Worm (Caenorhabditis elegans) whole organism, young adult: ENCODE measurements around the gene C17B7.9.

ENCODE experiments used
- B0336.3 ChIP-seq: fragments of 200-800 bp; sonication (Bioruptor generic); IDR thresholded peaks from 2 replicates; pipeline ENCODE4 v1.3.6; 2022; ENCODE audit warnings: missing genetic modification characterization, missing compliant biosample characterization
- C06A6.2 ChIP-seq: fragments of 200-800 bp; sonication (Bioruptor generic); conservative IDR thresholded peaks from 2 replicates; pipeline ENCODE4 v1.3.6; 2022; ENCODE audit warnings: missing genetic modification characterization, missing compliant biosample characterization
- F10E7.11 ChIP-seq: sonication (generic microtip); optimal IDR thresholded peaks from 2 replicates; lab custom pipeline; 2017; ENCODE audit warnings: mild to moderate bottlenecking, missing genetic modification characterization, moderate library complexity, missing compliant biosample characterization
- F37B4.10 ChIP-seq: fragments of 200-800 bp; sonication (Bioruptor generic); IDR thresholded peaks from 2 replicates; pipeline ENCODE4 v1.3.6; 2022; ENCODE audit warnings: missing genetic modification characterization, missing compliant biosample characterization
- F49E8.2 ChIP-seq: sonication (generic microtip); optimal IDR thresholded peaks from 3 replicates; lab custom pipeline; 2017; ENCODE audit warnings: missing genetic modification characterization, mild to moderate bottlenecking, missing compliant biosample characterization, antibody characterized with exemption, moderate library complexity; ENCODE audit not compliant: insufficient read depth
- F55B11.4 ChIP-seq: sonication (generic microtip); optimal IDR thresholded peaks from 2 replicates; lab custom pipeline; 2016; ENCODE audit warnings: missing compliant biosample characterization, missing genetic modification characterization, borderline replicate concordance; ENCODE audit not compliant: insufficient read depth
- F57A8.1 ChIP-seq: fragments of 200-800 bp; sonication (Bioruptor generic); optimal IDR thresholded peaks from 2 replicates; lab custom pipeline; 2018; ENCODE audit warnings: mild to moderate bottlenecking, missing genetic modification characterization, moderate library complexity, missing compliant biosample characterization
- K12H6.12 ChIP-seq: fragments of 200-800 bp; sonication (Bioruptor generic); optimal IDR thresholded peaks from 2 replicates; lab custom pipeline; 2018; ENCODE audit warnings: mild to moderate bottlenecking, missing genetic modification characterization, missing compliant biosample characterization
- T07F8.4 ChIP-seq: sonication (generic microtip); optimal IDR thresholded peaks from 2 replicates; lab custom pipeline; 2016; ENCODE audit warnings: mild to moderate bottlenecking, missing genetic modification characterization, moderate library complexity, missing compliant biosample characterization
- Y53F4B.3 ChIP-seq: fragments of 200-800 bp; sonication (Bioruptor generic); IDR thresholded peaks from 2 replicates; pipeline ENCODE4 v1.3.6; 2022; ENCODE audit warnings: missing genetic modification reagents, missing genetic modification characterization, missing compliant biosample characterization
- aptf-3 ChIP-seq: fragments of 200-800 bp; sonication (Bioruptor generic); IDR thresholded peaks from 2 replicates; pipeline ENCODE4 v1.3.6; 2022; ENCODE audit warnings: missing genetic modification characterization, missing compliant biosample characterization
- atf-7 ChIP-seq: sonication (generic microtip); optimal IDR thresholded peaks from 2 replicates; lab custom pipeline; 2017; ENCODE audit warnings: mild to moderate bottlenecking, missing genetic modification characterization, missing compliant biosample characterization
- attf-5 ChIP-seq: fragments of 200-800 bp; sonication (Bioruptor generic); optimal IDR thresholded peaks from 2 replicates; lab custom pipeline; 2018; ENCODE audit warnings: mild to moderate bottlenecking, missing genetic modification characterization, missing compliant biosample characterization
- bed-1 ChIP-seq: fragments of 200-800 bp; sonication (Bioruptor generic); IDR thresholded peaks from 2 replicates; pipeline ENCODE4 v1.3.6; 2022; ENCODE audit warnings: missing genetic modification reagents, missing genetic modification characterization, missing compliant biosample characterization
- cebp-1 ChIP-seq, 2 experiments: fragments of 200-800 bp in 1 of 2; sonication (Bioruptor generic) in 1 of 2; sonication (generic microtip) in 1 of 2; IDR thresholded peaks in 1 of 2; optimal IDR thresholded peaks in 1 of 2; 2 replicates each; pipeline versions ENCODE4 v1.3.6 to Lab custom; 2017 to 2022; ENCODE audit warnings: missing compliant biosample characterization in 2 of 2, missing genetic modification characterization in 2 of 2, mild to moderate bottlenecking in 1 of 2, missing genetic modification reagents in 1 of 2, moderate library complexity in 1 of 2
- ceh-79 ChIP-seq: sonication (generic microtip); optimal IDR thresholded peaks from 2 replicates; lab custom pipeline; 2017; ENCODE audit warnings: mild to moderate bottlenecking, missing genetic modification characterization, missing compliant biosample characterization
- dpff-1 ChIP-seq: sonication (generic microtip); optimal IDR thresholded peaks from 2 replicates; lab custom pipeline; 2017; ENCODE audit warnings: mild to moderate bottlenecking, missing genetic modification characterization, missing compliant biosample characterization
- efl-1 ChIP-seq: fragments of 150-350 bp; optimal IDR thresholded peaks from 2 replicates; lab custom pipeline; 2014; ENCODE audit warnings: missing biosample characterization, missing genetic modification reagents, missing genetic modification characterization
- egl-18 ChIP-seq: fragments of 200-800 bp; sonication (Bioruptor generic); IDR thresholded peaks from 2 replicates; pipeline ENCODE4 v1.3.6; 2022; ENCODE audit warnings: missing genetic modification reagents, missing genetic modification characterization, missing compliant biosample characterization
- hlh-12 ChIP-seq: sonication (generic microtip); optimal IDR thresholded peaks from 2 replicates; lab custom pipeline; 2016; ENCODE audit warnings: missing genetic modification characterization, missing compliant biosample characterization
- hmg-1.2 ChIP-seq: fragments of 200-800 bp; sonication (Bioruptor generic); IDR thresholded peaks from 2 replicates; pipeline ENCODE4 v1.3.6; 2022; ENCODE audit warnings: missing genetic modification reagents, missing genetic modification characterization, missing compliant biosample characterization
- hmg-20 ChIP-seq: fragments of 200-800 bp; sonication (Bioruptor generic); IDR thresholded peaks from 2 replicates; pipeline ENCODE4 v1.3.6; 2022; ENCODE audit warnings: missing genetic modification reagents, missing genetic modification characterization, missing compliant biosample characterization
- lir-1 ChIP-seq: fragments of 200-800 bp; sonication (Bioruptor generic); conservative IDR thresholded peaks from 2 replicates; pipeline ENCODE4 v1.3.6; 2022; ENCODE audit warnings: missing genetic modification reagents, missing genetic modification characterization, missing compliant biosample characterization
- lsl-1 ChIP-seq: fragments of 200-800 bp; sonication (Bioruptor generic); optimal IDR thresholded peaks from 2 replicates; lab custom pipeline; 2018; ENCODE audit warnings: mild to moderate bottlenecking, missing genetic modification characterization, moderate library complexity, missing compliant biosample characterization
- lsy-27 ChIP-seq: sonication (generic microtip); optimal IDR thresholded peaks from 2 replicates; lab custom pipeline; 2017; ENCODE audit warnings: missing genetic modification characterization, mild to moderate bottlenecking, missing compliant biosample characterization, antibody characterized with exemption, missing genotype, borderline replicate concordance; ENCODE audit not compliant: insufficient read depth
- madf-6 ChIP-seq: fragments of 200-800 bp; sonication (Bioruptor generic); IDR thresholded peaks from 2 replicates; pipeline ENCODE4 v1.3.6; 2022; ENCODE audit warnings: missing genetic modification reagents, missing genetic modification characterization, missing compliant biosample characterization
- nfya-1 ChIP-seq: sonication (generic microtip); optimal IDR thresholded peaks from 2 replicates; lab custom pipeline; 2017; ENCODE audit warnings: antibody characterized with exemption, missing compliant biosample characterization, missing genetic modification characterization, borderline replicate concordance; ENCODE audit not compliant: insufficient read depth
- nfyb-1 ChIP-seq: fragments of 200-800 bp; sonication (Bioruptor generic); IDR thresholded peaks from 2 replicates; pipeline ENCODE4 v1.3.6; 2022; ENCODE audit warnings: missing genetic modification reagents, missing genetic modification characterization, missing compliant biosample characterization
- nhr-179 ChIP-seq: sonication (generic microtip); optimal IDR thresholded peaks from 2 replicates; lab custom pipeline; 2016; ENCODE audit warnings: mild to moderate bottlenecking, missing genetic modification characterization, missing compliant biosample characterization
- nhr-80 ChIP-seq: sonication (generic microtip); optimal IDR thresholded peaks from 2 replicates; lab custom pipeline; 2016; ENCODE audit warnings: missing genetic modification characterization, missing compliant biosample characterization
- nhr-90 ChIP-seq: sonication (generic microtip); optimal IDR thresholded peaks from 2 replicates; lab custom pipeline; 2016; ENCODE audit warnings: missing genotype, mild to moderate bottlenecking, missing genetic modification characterization, missing compliant biosample characterization
- rcor-1 ChIP-seq: fragments of 200-800 bp; sonication (Bioruptor generic); IDR thresholded peaks from 2 replicates; pipeline ENCODE4 v1.3.6; 2022; ENCODE audit warnings: missing genetic modification reagents, missing genetic modification characterization, missing compliant biosample characterization
- rec-8 ChIP-seq, 2 experiments: sonication (generic microtip); optimal IDR thresholded peaks; 2 replicates each; lab custom pipeline; 2016; ENCODE audit warnings: mild to moderate bottlenecking in 2 of 2, missing genetic modification characterization in 2 of 2, missing genetic modification reagents in 2 of 2, missing genotype in 2 of 2, missing biosample characterization in 1 of 2, missing compliant biosample characterization in 1 of 2, moderate library complexity in 1 of 2
- unc-130 ChIP-seq: sonication (generic microtip); optimal IDR thresholded peaks from 2 replicates; lab custom pipeline; 2016; ENCODE audit warnings: missing genetic modification reagents, missing genetic modification characterization, missing compliant biosample characterization
- unc-62 ChIP-seq: fragments of 150-350 bp; optimal IDR thresholded peaks from 2 replicates; lab custom pipeline; 2014; ENCODE audit warnings: missing biosample characterization, missing genetic modification reagents, missing genetic modification characterization
- ztf-26 ChIP-seq: sonication (generic microtip); optimal IDR thresholded peaks from 2 replicates; lab custom pipeline; 2017; ENCODE audit warnings: missing genetic modification characterization, missing compliant biosample characterization

The C17B7.9 gene

DNA sequence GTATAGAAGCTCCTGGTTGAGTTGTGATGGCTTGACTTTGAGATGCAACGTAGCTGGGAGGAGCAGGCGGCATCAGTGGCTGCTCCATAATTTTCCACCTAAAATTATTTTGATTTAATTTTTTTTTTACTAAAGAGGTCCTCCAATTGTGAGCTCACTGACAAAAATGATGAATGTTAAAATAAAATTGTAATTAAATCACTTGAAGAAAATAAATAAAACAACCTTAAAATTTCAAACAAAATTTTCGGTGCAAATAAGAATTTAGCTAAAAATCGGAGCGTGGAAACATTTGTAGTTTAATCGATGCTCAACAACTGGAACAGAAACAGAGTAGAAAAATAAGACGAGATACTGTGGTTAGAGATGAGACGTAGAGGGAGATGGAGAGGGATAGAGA lies 25.2 kb upstream of the C17B7.9 start, which contains the start of gene scrm-3:
TSS of gene scrm-3 (minus strand) at position 101 of the 400 bp plus-strand sequence.
- TF ChIP-seq F10E7.11, result no peak
- TF ChIP-seq K12H6.12, result no peak
- TF ChIP-seq rec-8 (tag; optimal IDR thresholded peaks at IDR 0.05; lab: Kevin White, UChicago), result no peak
- no peak for TF ChIP-seq attf-5 (GFP tag; lab: Kevin White, UChicago)
- peak; percentile 37; the same call in 1 of the 2 replicates for TF ChIP-seq hmg-1.2 (GFP tag; lab: Robert Waterston, UW)

DNA sequence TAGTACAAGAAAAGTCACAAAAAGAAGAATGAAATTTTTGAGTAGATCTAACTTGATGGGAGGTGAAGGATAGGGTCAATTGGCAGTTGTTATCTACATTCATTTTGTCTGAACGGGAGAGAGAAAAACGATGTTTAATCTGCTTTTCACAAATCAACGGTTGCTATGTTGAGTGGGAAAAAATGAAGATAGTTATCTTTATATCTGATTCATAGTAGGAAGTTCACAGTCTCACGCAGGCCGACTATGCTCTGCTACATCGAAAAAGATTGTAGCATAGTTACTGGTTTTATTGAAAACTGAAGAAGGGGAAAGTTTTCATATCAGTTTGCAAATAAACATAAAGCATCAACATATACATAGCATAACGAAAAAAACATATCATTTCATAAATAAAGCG lies 23.6 kb upstream of the C17B7.9 start:
- TF ChIP-seq Y53F4B.3, result no peak
- TF ChIP-seq unc-130 (GFP tag; lab: Kevin White, UChicago), result no peak
- TF ChIP-seq egl-18, result no peak
- no peak for TF ChIP-seq cebp-1 (GFP tag; IDR thresholded peaks at IDR 0.05; lab: Robert Waterston, UW)
- TF ChIP-seq cebp-1 (tag; optimal IDR thresholded peaks at IDR 0.05; lab: Kevin White, UChicago), result no peak
- no peak for TF ChIP-seq F55B11.4 (tag; lab: Kevin White, UChicago)
- TF ChIP-seq bed-1, result no peak
- TF ChIP-seq B0336.3 (GFP tag; lab: Robert Waterston, UW), result no peak
- TF ChIP-seq nhr-90 (tag; lab: Kevin White, UChicago), result no peak
- no peak for TF ChIP-seq efl-1 (GFP tag; lab: Kevin White, UChicago)
- TF ChIP-seq atf-7 (tag; lab: Kevin White, UChicago), result no peak
- no peak for TF ChIP-seq lsy-27 (tag; lab: Kevin White, UChicago)
- no peak for TF ChIP-seq lir-1 (GFP tag; lab: Robert Waterston, UW)
- TF ChIP-seq F37B4.10 (GFP tag; lab: Robert Waterston, UW), result no peak
- TF ChIP-seq ztf-26, result no peak
- no peak for TF ChIP-seq nfyb-1 (GFP tag; lab: Robert Waterston, UW)

DNA sequence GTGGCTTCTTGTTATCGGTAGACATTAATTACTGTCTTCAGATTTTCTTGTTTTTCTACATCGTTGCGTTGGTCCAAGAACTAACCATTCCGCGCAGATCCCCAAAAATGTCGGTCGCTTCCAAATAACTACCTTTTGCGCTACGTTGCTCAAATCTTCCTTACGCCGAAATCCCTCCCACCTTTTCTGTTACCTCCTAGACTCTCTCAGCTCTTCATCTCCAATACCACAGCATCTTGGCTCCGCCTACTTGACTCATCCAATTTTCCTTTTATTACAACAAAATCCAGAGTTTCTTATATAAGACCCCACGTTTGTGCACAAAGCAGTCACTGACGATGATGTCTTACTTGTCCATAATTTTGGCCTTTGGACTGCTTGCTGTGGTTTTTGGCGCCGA lies 21.0 kb upstream of the C17B7.9 start, which contains the start of gene C17B7.12:
TSS of gene C17B7.12 (plus strand) at position 301 of the 400 bp plus-strand sequence.
- TF ChIP-seq ceh-79 (tag; lab: Kevin White, UChicago), result no peak
- TF ChIP-seq lir-1 (GFP tag; lab: Robert Waterston, UW), result no peak
- TF ChIP-seq T07F8.4 (tag; lab: Kevin White, UChicago), result no peak
- TF ChIP-seq C06A6.2 (GFP tag; lab: Robert Waterston, UW), result no peak
- TF ChIP-seq, all 124 proteins: peak for 0

DNA sequence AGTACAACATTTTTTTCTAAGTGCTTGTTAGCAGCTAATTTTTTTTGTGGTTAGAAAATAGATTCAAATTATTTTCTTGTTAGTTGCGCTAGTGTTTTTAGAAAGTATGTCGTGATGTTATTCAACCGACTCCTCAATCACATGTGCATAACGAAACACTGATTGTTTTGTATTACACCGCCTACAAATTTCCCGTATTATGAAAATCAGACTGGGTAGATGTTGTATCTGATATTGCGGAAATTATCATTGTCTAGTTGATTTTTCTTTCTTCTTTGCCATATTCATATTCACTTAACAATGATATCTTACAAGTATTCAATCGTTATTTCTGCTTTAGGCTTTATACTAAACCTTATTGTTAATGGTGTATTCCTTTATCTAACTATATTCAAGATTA lies 19.3 kb upstream of the C17B7.9 start, which contains the start of gene str-63:
TSS of gene str-63 (plus strand) at position 301 of the 400 bp plus-strand sequence.
- no peak for TF ChIP-seq F49E8.2
- TF ChIP-seq nhr-179 (tag; lab: Kevin White, UChicago), result no peak
- TF ChIP-seq nhr-80, result no peak
- TF ChIP-seq F57A8.1 (GFP tag; lab: Kevin White, UChicago), result no peak
- TF ChIP-seq nfya-1 (tag; lab: Kevin White, UChicago), result no peak
- no peak for TF ChIP-seq madf-6
- TF ChIP-seq aptf-3, result no peak
- no peak for TF ChIP-seq unc-62
- no peak for TF ChIP-seq hmg-20 (GFP tag; lab: Robert Waterston, UW)
- TF ChIP-seq dpff-1 (tag; lab: Kevin White, UChicago), result no peak
- TF ChIP-seq rcor-1 (GFP tag; lab: Robert Waterston, UW), result no peak
- TF ChIP-seq lsl-1 (GFP tag; lab: Kevin White, UChicago), result no peak
- TF ChIP-seq hlh-12, result no peak
